Worm (Caenorhabditis elegans) whole organism, L3 larva: Measurements from ENCODE around the gene Y38E10A.3.

Source experiments
- R02D3.7 ChIP-seq: fragments of 150-350 bp; optimal IDR thresholded peaks from 2 replicates; lab custom pipeline; 2014; ENCODE audit warnings: missing biosample characterization, missing genetic modification characterization
- ceh-82 ChIP-seq: fragments of 150-350 bp; optimal IDR thresholded peaks from 2 replicates; lab custom pipeline; 2014; ENCODE audit warnings: missing biosample characterization, missing genetic modification characterization
- elt-2 ChIP-seq: sonication (generic microtip); optimal IDR thresholded peaks from 2 replicates; lab custom pipeline; 2016; ENCODE audit warnings: missing genetic modification reagents, mild to moderate bottlenecking, missing genetic modification characterization, missing compliant biosample characterization
- nfya-1 ChIP-seq: sonication (generic microtip); optimal IDR thresholded peaks from 2 replicates; lab custom pipeline; 2017; ENCODE audit warnings: missing genetic modification characterization, mild to moderate bottlenecking, missing compliant biosample characterization, antibody characterized with exemption, moderate library complexity; ENCODE audit not compliant: insufficient read depth
- nhr-12 ChIP-seq: fragments of 150-350 bp; optimal IDR thresholded peaks from 2 replicates; lab custom pipeline; 2014; ENCODE audit warnings: missing biosample characterization, missing genetic modification characterization
- nhr-237 ChIP-seq: fragments of 150-350 bp; optimal IDR thresholded peaks from 2 replicates; lab custom pipeline; 2014; ENCODE audit warnings: missing biosample characterization, missing genetic modification characterization
- nhr-67 ChIP-seq: fragments of 150-350 bp; optimal IDR thresholded peaks from 2 replicates; lab custom pipeline; 2014; ENCODE audit warnings: missing biosample characterization, missing genetic modification characterization
- sea-2 ChIP-seq: fragments of 150-350 bp; sonication (generic microtip); optimal IDR thresholded peaks from 4 replicates; lab custom pipeline; 2014; ENCODE audit warnings: missing biosample characterization, missing genetic modification reagents, missing genetic modification characterization
- skn-1 ChIP-seq: fragments of 150-350 bp; optimal IDR thresholded peaks from 2 replicates; lab custom pipeline; 2014; ENCODE audit warnings: missing biosample characterization, missing genetic modification characterization
- unc-62 ChIP-seq: fragments of 150-350 bp; sonication (generic microtip); optimal IDR thresholded peaks from 4 replicates; lab custom pipeline; 2014; ENCODE audit warnings: missing biosample characterization, missing genetic modification reagents, missing genetic modification characterization

DNA sequence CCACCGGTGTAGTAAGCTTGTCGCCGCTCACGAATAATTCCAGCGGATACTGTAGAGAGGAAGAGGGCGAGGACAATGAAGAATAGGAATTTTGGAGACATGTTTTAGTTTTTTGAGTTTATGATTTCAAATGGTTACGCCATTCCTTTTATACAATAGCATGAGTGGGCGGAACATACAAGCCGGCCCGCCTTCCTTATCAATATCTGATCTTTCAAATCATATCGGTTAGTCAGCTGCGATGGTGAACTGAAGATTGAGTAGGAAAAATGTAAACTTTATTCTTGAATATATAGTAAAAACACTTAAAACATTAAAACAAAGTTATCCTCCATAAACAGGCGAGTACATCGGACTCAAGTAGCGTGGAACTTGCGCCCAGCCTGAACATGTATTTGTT lies 46.2 kb upstream of the Y38E10A.3 start, which contains the start of gene nspe-1:
- no peak for TF ChIP-seq ceh-82
- no peak for TF ChIP-seq skn-1 (tag; lab: Kevin White, UChicago)
- no peak for TF ChIP-seq nfya-1 (tag; lab: Kevin White, UChicago)
- TF ChIP-seq R02D3.7 (tag; lab: Kevin White, UChicago), result no peak
- TF ChIP-seq nhr-237, result no peak
- TF ChIP-seq unc-62 (GFP tag; lab: Kevin White, UChicago), result no peak
- TF ChIP-seq elt-2 (tag; lab: Kevin White, UChicago), result no peak
- no peak for TF ChIP-seq sea-2 (GFP tag; lab: Kevin White, UChicago)
- no peak for TF ChIP-seq nhr-12 (tag; lab: Kevin White, UChicago)
- TF ChIP-seq nhr-67 (tag; lab: Kevin White, UChicago), result no peak
